Fruit fly (Drosophila melanogaster): Measurements from ENCODE around the gene bru3.

DNA sequence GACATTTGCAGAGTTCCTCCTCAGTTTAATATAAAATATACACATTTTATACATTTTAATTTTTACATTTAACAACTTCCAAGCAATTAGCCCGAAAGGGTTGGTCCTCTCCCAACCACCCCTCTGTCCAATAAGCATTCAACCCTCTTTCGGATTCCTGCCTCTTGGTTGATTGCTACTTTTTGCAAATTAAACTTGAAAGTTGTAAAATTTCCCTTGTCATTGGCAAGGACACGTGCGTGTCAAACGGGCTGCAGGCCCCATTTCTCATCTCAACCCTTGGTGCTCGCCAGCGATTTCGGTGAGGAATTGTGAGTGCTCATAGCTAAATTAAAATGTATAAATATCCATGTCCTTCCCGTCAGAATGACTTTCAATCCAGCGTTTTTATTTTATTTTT is 155.2 kb downstream of the bru3 start:
- TF ChIP-seq CG15710 (tag; optimal IDR thresholded peaks at IDR 0.05) (no peak), CG8159 (tag; optimal IDR thresholded peaks at IDR 0.05) (no peak), CG10348 (GFP tag; IDR thresholded peaks at IDR 0.05) (no peak), CG12605 (GFP tag; IDR thresholded peaks at IDR 0.05) (no peak), EcR (GFP tag; optimal IDR thresholded peaks at IDR 0.05) (no peak), CG4496 (GFP tag; IDR thresholded peaks at IDR 0.05) (no peak), rn (GFP tag; IDR thresholded peaks at IDR 0.05) (no peak), fd96Ca (GFP tag; IDR thresholded peaks at IDR 0.05) (no peak), CG13204 (GFP tag; optimal IDR thresholded peaks at IDR 0.05) (no peak), CG32121 (GFP tag; IDR thresholded peaks at IDR 0.05) (no peak), CG17806 (tag; optimal IDR thresholded peaks at IDR 0.05) (no peak)

Measured in whole organism, pupa.